Worm (Caenorhabditis elegans): ENCODE results near the gene Y6E2A.10.
A peak's percentile ranks its signal among the peaks of the same experiment; 100 is the strongest.

Y6E2A.10 gene

DNA sequence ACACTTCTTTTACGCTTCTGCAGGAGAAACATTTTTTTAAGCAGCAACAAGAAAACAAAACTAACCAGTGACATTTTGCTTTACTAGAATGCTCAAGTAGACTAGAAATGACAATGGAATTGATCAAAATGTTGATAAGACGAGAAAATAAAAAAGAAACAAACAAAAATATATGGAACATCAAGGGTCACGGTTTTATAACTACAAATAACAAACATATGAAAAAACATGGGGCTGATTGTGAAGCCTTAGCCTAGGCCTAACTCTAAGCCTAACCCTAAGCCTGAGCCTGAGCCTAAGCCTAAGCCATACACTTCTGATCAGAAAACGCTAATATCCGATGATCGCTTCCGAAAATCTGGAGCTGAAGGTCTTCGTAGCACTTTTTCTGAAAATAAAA lies at the start of gene Y6E2A.10:
Gene Y6E2A.10, minus strand, starts transcription at position 101 of the 400 bp plus-strand sequence.
- no peak for TF ChIP-seq hpl-2 (GFP tag; optimal IDR thresholded peaks at IDR 0.05)
- no peak for TF ChIP-seq fkh-4 (tag; optimal IDR thresholded peaks at IDR 0.05; ENCODE audit: borderline replicate concordance)
- TF ChIP-seq unc-62 (GFP tag; optimal IDR thresholded peaks at IDR 0.05) = no peak
- TF ChIP-seq unc-30 (tag; optimal IDR thresholded peaks at IDR 0.05) = no peak
- TF ChIP-seq mep-1 (tag; optimal IDR thresholded peaks at IDR 0.05) = no peak
- no peak for TF ChIP-seq nhr-84 (tag; optimal IDR thresholded peaks at IDR 0.05)
- TF ChIP-seq hlh-17 (GFP tag; optimal IDR thresholded peaks at IDR 0.05; ENCODE audit: borderline replicate concordance) = no peak
- TF ChIP-seq C04F5.9 (tag; optimal IDR thresholded peaks at IDR 0.05) = no peak
- no peak for TF ChIP-seq snu-23 (GFP tag; optimal IDR thresholded peaks at IDR 0.05)
- no peak for TF ChIP-seq fkh-10 (GFP tag; optimal IDR thresholded peaks at IDR 0.05)
- TF ChIP-seq F16B12.6 (tag; optimal IDR thresholded peaks at IDR 0.05) = no peak
- TF ChIP-seq lir-3 (tag; optimal IDR thresholded peaks at IDR 0.05; ENCODE audit: poor library complexity) = no peak
- no peak for TF ChIP-seq pqm-1 (tag; optimal IDR thresholded peaks at IDR 0.05)

DNA sequence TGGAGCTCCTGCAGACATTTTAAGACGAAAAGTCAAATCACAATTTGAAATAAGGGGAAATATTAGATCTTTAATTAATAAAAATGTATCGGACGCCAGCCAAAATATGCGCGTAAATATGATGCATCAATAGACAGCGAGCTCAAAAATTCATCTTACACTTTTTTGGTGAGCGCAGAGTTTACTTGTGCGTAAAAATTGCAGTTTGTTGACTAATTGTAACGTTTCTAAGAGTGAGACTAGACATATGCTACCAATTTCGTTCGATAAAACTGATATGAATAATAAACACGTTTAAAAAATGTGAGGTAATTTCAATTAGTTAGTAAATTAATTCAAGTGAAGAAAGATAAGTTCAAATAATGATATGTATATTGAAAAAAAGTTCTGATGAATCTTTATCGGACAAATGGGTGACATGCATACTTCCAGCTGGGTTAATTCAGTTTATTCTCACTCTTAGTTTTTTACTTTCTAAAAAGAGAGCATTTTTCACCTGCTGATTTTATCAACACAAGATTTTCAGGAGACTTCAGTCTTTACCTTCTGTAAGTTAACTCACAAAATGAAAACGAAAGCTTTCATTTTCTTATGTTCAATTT lies 48.9 kb upstream of the Y6E2A.10 start, which contains the start of the genes nhr-285 and irld-52:
Gene nhr-285, minus strand, starts transcription at position 101 of the 602 bp plus-strand sequence.
Gene irld-52, plus strand, starts transcription at position 552 of the 602 bp plus-strand sequence.
- TF ChIP-seq sup-37 (GFP tag; optimal IDR thresholded peaks at IDR 0.05) (no peak), mep-1 (tag; optimal IDR thresholded peaks at IDR 0.05) (no peak), rnt-1 (tag; optimal IDR thresholded peaks at IDR 0.05) (no peak), snu-23 (GFP tag; optimal IDR thresholded peaks at IDR 0.05) (no peak), nhr-47 (tag; optimal IDR thresholded peaks at IDR 0.05) (no peak), C34B4.2 (tag; optimal IDR thresholded peaks at IDR 0.05) (no peak), egl-27 (tag; optimal IDR thresholded peaks at IDR 0.05) (no peak)

DNA sequence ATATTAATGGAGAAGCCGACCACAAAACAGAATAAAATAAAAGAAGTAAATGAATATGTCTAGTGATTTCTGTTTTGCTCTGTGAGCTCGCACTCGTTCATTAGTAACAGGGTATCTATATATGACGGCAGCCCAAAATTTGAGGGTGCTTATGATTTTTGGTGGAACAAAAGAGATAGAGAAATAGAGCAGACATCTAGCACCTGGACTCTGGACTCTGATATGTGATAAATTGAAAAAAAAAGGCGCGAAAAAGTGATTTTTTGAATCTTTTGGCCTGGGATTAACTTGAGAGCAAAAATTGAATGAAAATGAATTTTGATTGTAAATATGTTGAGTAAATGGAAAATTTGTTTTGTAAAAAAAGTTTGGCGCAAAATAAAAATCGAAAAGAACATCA lies 46.3 kb upstream of the Y6E2A.10 start, which contains the start of gene nhr-283:
Gene nhr-283, minus strand, starts transcription at position 101 of the 400 bp plus-strand sequence.
- TF ChIP-seq snu-23 (GFP tag; optimal IDR thresholded peaks at IDR 0.05) (no peak), fkh-8 (tag; optimal IDR thresholded peaks at IDR 0.05) (peak; percentile 24), vab-15 (tag; optimal IDR thresholded peaks at IDR 0.05) (no peak)

DNA sequence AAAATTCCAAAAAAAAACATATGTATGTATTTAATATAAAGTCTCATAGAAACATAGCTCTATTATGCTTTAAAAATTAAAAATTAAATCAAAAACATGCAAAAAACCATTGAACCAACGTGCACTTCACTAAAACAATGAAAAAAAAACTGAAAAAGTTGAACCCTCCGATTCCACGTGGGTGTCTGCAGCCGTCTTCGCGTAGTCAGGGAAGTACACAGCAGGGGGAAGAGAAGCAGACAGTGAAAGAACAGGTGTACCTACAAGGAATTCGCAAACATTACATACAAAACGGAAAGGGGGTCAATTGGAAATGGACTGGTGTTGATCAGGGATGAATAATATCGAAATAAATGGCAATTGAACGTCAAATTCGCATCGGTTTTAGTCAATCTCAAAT lies 43.6 kb upstream of the Y6E2A.10 start:
- TF ChIP-seq nhr-71 (tag; optimal IDR thresholded peaks at IDR 0.05) = no peak
- TF ChIP-seq jun-1 (tag; optimal IDR thresholded peaks at IDR 0.05) = no peak
- no peak for TF ChIP-seq nhr-28 (tag; optimal IDR thresholded peaks at IDR 0.05)
- no peak for TF ChIP-seq efl-1 (optimal IDR thresholded peaks at IDR 0.05)
- peak in 1 of 2 experiments; percentile 78 for TF ChIP-seq efl-1 (GFP tag; optimal IDR thresholded peaks at IDR 0.05 in 1 of 2)
- TF ChIP-seq ama-1 (optimal IDR thresholded peaks at IDR 0.05) = no peak
- TF ChIP-seq lsy-2 (tag; optimal IDR thresholded peaks at IDR 0.05) = no peak
- peak; percentile 18 for TF ChIP-seq blmp-1 (tag; optimal IDR thresholded peaks at IDR 0.05)
- TF ChIP-seq sup-37 (GFP tag; optimal IDR thresholded peaks at IDR 0.05) = no peak
- no peak for TF ChIP-seq alr-1 (tag; optimal IDR thresholded peaks at IDR 0.05; ENCODE audit: borderline replicate concordance)
- TF ChIP-seq ceh-90 (tag; optimal IDR thresholded peaks at IDR 0.05) = no peak
- TF ChIP-seq elt-3 (tag; optimal IDR thresholded peaks at IDR 0.05) = no peak
- TF ChIP-seq nhr-20 (tag; optimal IDR thresholded peaks at IDR 0.05) = no peak
- TF ChIP-seq ceh-8 (GFP tag; optimal IDR thresholded peaks at IDR 0.05) = no peak
- TF ChIP-seq fkh-8 (tag; optimal IDR thresholded peaks at IDR 0.05) = peak; percentile 14
- TF ChIP-seq nhr-11 (tag; optimal IDR thresholded peaks at IDR 0.05) = no peak
- TF ChIP-seq lin-14 (GFP tag; optimal IDR thresholded peaks at IDR 0.05) = peak; percentile 10
- TF ChIP-seq dsc-1 (tag; optimal IDR thresholded peaks at IDR 0.05) = no peak
- TF ChIP-seq ces-1 (GFP tag; optimal IDR thresholded peaks at IDR 0.05) = no peak
- TF ChIP-seq snu-23 (GFP tag; optimal IDR thresholded peaks at IDR 0.05) = no peak
- TF ChIP-seq nhr-85 (tag) = no peak
- no peak for TF ChIP-seq ceh-63 (GFP tag; optimal IDR thresholded peaks at IDR 0.05)
- no peak for TF ChIP-seq mep-1 (tag; optimal IDR thresholded peaks at IDR 0.05)
- no peak for TF ChIP-seq isw-1 (GFP tag; IDR thresholded peaks at IDR 0.05)
- no peak for TF ChIP-seq nhr-237 (tag; optimal IDR thresholded peaks at IDR 0.05)
- TF ChIP-seq C04F5.9 (tag; optimal IDR thresholded peaks at IDR 0.05) = no peak
- no peak for TF ChIP-seq ztf-4 (tag; optimal IDR thresholded peaks at IDR 0.05)
- TF ChIP-seq C34B4.2 (tag; optimal IDR thresholded peaks at IDR 0.05) = no peak
- no peak for TF ChIP-seq ztf-11 (tag; optimal IDR thresholded peaks at IDR 0.05)
- TF ChIP-seq sox-4 (tag; optimal IDR thresholded peaks at IDR 0.05) = no peak
- no peak for TF ChIP-seq zip-4 (GFP tag; optimal IDR thresholded peaks at IDR 0.05)
- no peak for TF ChIP-seq lin-13 (GFP tag; optimal IDR thresholded peaks at IDR 0.05)
